Fruit fly (Drosophila melanogaster) whole organism, embryonic: ENCODE results near the gene Psn.

Experiments used
- Bteb2 ChIP-seq: fragments of 200-800 bp; sonication (Bioruptor generic); optimal IDR thresholded peaks from 2 replicates; lab custom pipeline; 2016; ENCODE audit warnings: missing biosample characterization, missing genetic modification characterization
- CG10543 ChIP-seq: fragments of 200-800 bp; sonication (Bioruptor generic); optimal IDR thresholded peaks from 3 replicates; lab custom pipeline; 2017; ENCODE audit warnings: missing biosample characterization, mild to moderate bottlenecking, missing genetic modification characterization, moderate library complexity
- CG12155 ChIP-seq: fragments of 200-800 bp; sonication (Bioruptor generic); optimal IDR thresholded peaks from 3 replicates; lab custom pipeline; 2016; ENCODE audit warnings: missing biosample characterization, missing genetic modification characterization
- CG12659 ChIP-seq: fragments of 200-800 bp; sonication (Bioruptor generic); optimal IDR thresholded peaks from 3 replicates; lab custom pipeline; 2017; ENCODE audit warnings: mild to moderate bottlenecking, missing biosample characterization, missing genetic modification reagents, missing genetic modification characterization
- CG12769 ChIP-seq: fragments of 200-800 bp; sonication (Bioruptor generic); optimal IDR thresholded peaks from 2 replicates; lab custom pipeline; 2019; ENCODE audit warnings: missing biosample characterization, mild to moderate bottlenecking, missing genetic modification characterization, moderate library complexity
- CG13287 ChIP-seq: fragments of 200-800 bp; sonication (Bioruptor generic); IDR thresholded peaks from 2 replicates; pipeline ENCODE4 v1.3.6; 2022; ENCODE audit warnings: missing biosample characterization, missing genetic modification characterization; ENCODE audit not compliant: partially characterized antibody
- CG14050 ChIP-seq: fragments of 200-800 bp; sonication (Bioruptor generic); IDR thresholded peaks from 3 replicates; pipeline ENCODE4 v1.3.6; 2022; ENCODE audit warnings: missing biosample characterization, missing genetic modification characterization
- CG1529 ChIP-seq: fragments of 200-800 bp; sonication (Bioruptor generic); optimal IDR thresholded peaks from 3 replicates; lab custom pipeline; 2018; ENCODE audit warnings: missing biosample characterization, missing genetic modification characterization
- CG16813 ChIP-seq: fragments of 200-800 bp; sonication (Bioruptor generic); IDR thresholded peaks from 3 replicates; pipeline ENCODE4 v1.3.6; 2022; ENCODE audit warnings: missing biosample characterization, missing genetic modification characterization; ENCODE audit not compliant: partially characterized antibody
- CG17186 ChIP-seq: fragments of 200-800 bp; sonication (Bioruptor generic); optimal IDR thresholded peaks from 3 replicates; lab custom pipeline; 2017; ENCODE audit warnings: missing biosample characterization, missing genetic modification reagents, missing genetic modification characterization
- CG2116 ChIP-seq: fragments of 200-800 bp; sonication (Bioruptor generic); optimal IDR thresholded peaks from 3 replicates; lab custom pipeline; 2018; ENCODE audit warnings: missing biosample characterization, mild to moderate bottlenecking, missing genetic modification characterization
- CG2120 ChIP-seq: fragments of 200-800 bp; sonication (Bioruptor generic); optimal IDR thresholded peaks from 3 replicates; lab custom pipeline; 2016; ENCODE audit warnings: missing biosample characterization, missing genetic modification characterization
- CG2202 ChIP-seq: fragments of 200-800 bp; sonication (Bioruptor generic); optimal IDR thresholded peaks from 2 replicates; lab custom pipeline; 2018; ENCODE audit warnings: missing biosample characterization, mild to moderate bottlenecking, missing genetic modification characterization
- CG2712 ChIP-seq: fragments of 200-800 bp; optimal IDR thresholded peaks from 3 replicates; lab custom pipeline; 2019; ENCODE audit warnings: missing biosample characterization, mild to moderate bottlenecking, missing genetic modification characterization, moderate library complexity
- CG34224 ChIP-seq: fragments of 200-800 bp; sonication (Bioruptor generic); IDR thresholded peaks from 3 replicates; pipeline ENCODE4 v1.3.6; 2022; ENCODE audit warnings: missing biosample characterization, missing genetic modification characterization; ENCODE audit not compliant: partially characterized antibody
- CG3995 ChIP-seq: fragments of 200-800 bp; sonication (Bioruptor generic); optimal IDR thresholded peaks from 3 replicates; lab custom pipeline; 2016; ENCODE audit warnings: missing biosample characterization, missing genetic modification characterization
- CG4360 ChIP-seq: fragments of 200-800 bp; sonication (Bioruptor generic); IDR thresholded peaks from 2 replicates; pipeline ENCODE4 v1.3.6; 2022; ENCODE audit warnings: missing biosample characterization, missing genetic modification characterization
- CG7556 ChIP-seq: fragments of 200-800 bp; sonication (Bioruptor generic); optimal IDR thresholded peaks from 2 replicates; lab custom pipeline; 2017; ENCODE audit warnings: missing biosample characterization, mild to moderate bottlenecking, missing genetic modification characterization
- CG8281 ChIP-seq: fragments of 200-800 bp; sonication (Bioruptor generic); optimal IDR thresholded peaks from 2 replicates; lab custom pipeline; 2018; ENCODE audit warnings: missing biosample characterization, mild to moderate bottlenecking, missing genetic modification characterization, moderate library complexity
- CG9797 ChIP-seq: fragments of 200-800 bp; sonication (Bioruptor generic); optimal IDR thresholded peaks from 3 replicates; lab custom pipeline; 2018; ENCODE audit warnings: missing biosample characterization, mild to moderate bottlenecking, missing genetic modification characterization
- CrebB ChIP-seq: fragments of 200-800 bp; sonication (Bioruptor generic); optimal IDR thresholded peaks from 3 replicates; lab custom pipeline; 2018; ENCODE audit warnings: missing biosample characterization, mild to moderate bottlenecking, missing genetic modification characterization
- E2f2 ChIP-seq: fragments of 200-800 bp; sonication (Bioruptor generic); IDR thresholded peaks from 2 replicates; pipeline ENCODE4 v1.3.6; 2022; ENCODE audit warnings: missing biosample characterization, missing genetic modification characterization
- Ets65A ChIP-seq: fragments of 200-800 bp; sonication (Bioruptor generic); peaks from one replicate; lab custom pipeline; 2016; ENCODE audit warnings: missing biosample characterization, missing genetic modification characterization
- HLH54F ChIP-seq: fragments of 200-800 bp; sonication (Bioruptor generic); optimal IDR thresholded peaks from 3 replicates; lab custom pipeline; 2016; ENCODE audit warnings: missing biosample characterization, missing genetic modification characterization
- HmgZ ChIP-seq: fragments of 200-800 bp; sonication (Bioruptor generic); optimal IDR thresholded peaks from 2 replicates; lab custom pipeline; 2018; ENCODE audit warnings: missing biosample characterization, mild to moderate bottlenecking, missing genetic modification characterization
- Hmr ChIP-seq: fragments of 200-800 bp; sonication (Bioruptor generic); optimal IDR thresholded peaks from 3 replicates; lab custom pipeline; 2017; ENCODE audit warnings: mild to moderate bottlenecking, missing biosample characterization, missing genetic modification reagents, missing genetic modification characterization
- Hsf ChIP-seq: fragments of 200-800 bp; sonication (Bioruptor generic); optimal IDR thresholded peaks from 3 replicates; lab custom pipeline; 2016; ENCODE audit warnings: missing biosample characterization, missing genetic modification characterization
- Lhr ChIP-seq: fragments of 200-800 bp; sonication (Bioruptor generic); optimal IDR thresholded peaks from 3 replicates; lab custom pipeline; 2017; ENCODE audit warnings: mild to moderate bottlenecking, missing biosample characterization, missing genetic modification reagents, missing genetic modification characterization
- NC2β ChIP-seq: fragments of 200-800 bp; sonication (Bioruptor generic); optimal IDR thresholded peaks from 2 replicates; lab custom pipeline; 2016; ENCODE audit warnings: missing biosample characterization, missing genetic modification characterization
- NfI ChIP-seq: fragments of 200-800 bp; sonication (Bioruptor generic); optimal IDR thresholded peaks from 3 replicates; lab custom pipeline; 2018; ENCODE audit warnings: missing biosample characterization, mild to moderate bottlenecking, missing genetic modification characterization, moderate library complexity
- Pdp1 ChIP-seq, 2 experiments: fragments of 200-800 bp; sonication (Bioruptor generic); optimal IDR thresholded peaks; 3 replicates each; lab custom pipeline; 2016; ENCODE audit warnings: missing biosample characterization in 2 of 2, missing genetic modification characterization in 2 of 2, mild to moderate bottlenecking in 1 of 2, moderate library complexity in 1 of 2
- Sin3A ChIP-seq: fragments of >200 bp; optimal IDR thresholded peaks from 2 replicates; lab custom pipeline; 2018
- YL-1 ChIP-seq: fragments of 200-800 bp; sonication (Bioruptor generic); optimal IDR thresholded peaks from 3 replicates; lab custom pipeline; 2017; ENCODE audit warnings: missing biosample characterization, mild to moderate bottlenecking, missing genetic modification characterization
- az2 ChIP-seq: fragments of 200-800 bp; sonication (Bioruptor generic); optimal IDR thresholded peaks from 3 replicates; lab custom pipeline; 2016; ENCODE audit warnings: missing biosample characterization, missing genetic modification characterization
- bbx ChIP-seq: fragments of 200-800 bp; sonication (Bioruptor generic); IDR thresholded peaks from 2 replicates; pipeline ENCODE4 v1.3.6; 2022; ENCODE audit warnings: missing biosample characterization, missing genetic modification characterization; ENCODE audit not compliant: partially characterized antibody
- corto ChIP-seq: fragments of 200-800 bp; sonication (Bioruptor generic); optimal IDR thresholded peaks from 2 replicates; lab custom pipeline; 2016; ENCODE audit warnings: missing biosample characterization, mild to moderate bottlenecking, missing genetic modification characterization, moderate library complexity
- dati ChIP-seq: fragments of 200-800 bp; sonication (Bioruptor generic); IDR thresholded peaks from 2 replicates; pipeline ENCODE4 v1.3.6; 2022; ENCODE audit warnings: missing biosample characterization, missing genetic modification characterization
- disco-r ChIP-seq: fragments of 200-800 bp; sonication (Bioruptor generic); optimal IDR thresholded peaks from 2 replicates; lab custom pipeline; 2016; ENCODE audit warnings: missing biosample characterization, missing genetic modification characterization
- dpn ChIP-seq, 2 experiments: fragments of 200-800 bp; sonication (Bioruptor generic); optimal IDR thresholded peaks; 3 replicates each; lab custom pipeline; 2016; ENCODE audit warnings: missing biosample characterization in 2 of 2, missing genetic modification characterization in 2 of 2
- gfzf ChIP-seq: fragments of 200-800 bp; sonication (Bioruptor generic); optimal IDR thresholded peaks from 2 replicates; lab custom pipeline; 2016; ENCODE audit warnings: missing biosample characterization, mild to moderate bottlenecking, missing genetic modification characterization, moderate library complexity
- hbn ChIP-seq: fragments of 200-800 bp; sonication (Bioruptor generic); IDR thresholded peaks from 2 replicates; pipeline ENCODE4 v1.3.6; 2022; ENCODE audit warnings: missing biosample characterization, missing genetic modification characterization; ENCODE audit not compliant: partially characterized antibody
- kay ChIP-seq: fragments of 200-800 bp; sonication (Bioruptor generic); optimal IDR thresholded peaks from 2 replicates; lab custom pipeline; 2016; ENCODE audit warnings: missing biosample characterization, missing genetic modification characterization
- lbe ChIP-seq: fragments of 200-800 bp; sonication (Bioruptor generic); optimal IDR thresholded peaks from 2 replicates; lab custom pipeline; 2016; ENCODE audit warnings: missing biosample characterization, mild to moderate bottlenecking, missing genetic modification characterization
- nmo ChIP-seq: fragments of 200-800 bp; sonication (Bioruptor generic); optimal IDR thresholded peaks from 2 replicates; lab custom pipeline; 2018; ENCODE audit warnings: missing biosample characterization, mild to moderate bottlenecking, missing genetic modification characterization, moderate library complexity
- odd ChIP-seq: fragments of 200-800 bp; sonication (Bioruptor generic); optimal IDR thresholded peaks from 2 replicates; lab custom pipeline; 2017; ENCODE audit warnings: missing biosample characterization, mild to moderate bottlenecking, missing genetic modification characterization
- otp ChIP-seq: fragments of 200-800 bp; sonication (Bioruptor generic); IDR thresholded peaks from 3 replicates; pipeline ENCODE4, ENCODE4 v1.3.6; 2022; ENCODE audit warnings: missing biosample characterization, missing genetic modification characterization
- sens ChIP-seq: fragments of 200-800 bp; sonication (Bioruptor generic); peaks from one replicate; lab custom pipeline; 2016; ENCODE audit warnings: missing biosample characterization, missing genetic modification characterization
- stwl ChIP-seq: fragments of 200-800 bp; sonication (Bioruptor generic); optimal IDR thresholded peaks from 3 replicates; lab custom pipeline; 2018; ENCODE audit warnings: missing biosample characterization, mild to moderate bottlenecking, missing genetic modification characterization, moderate library complexity
- vfl ChIP-seq: fragments of 200-800 bp; sonication (Bioruptor generic); optimal IDR thresholded peaks from 2 replicates; lab custom pipeline; 2016; ENCODE audit warnings: missing biosample characterization, missing genetic modification characterization
- vnd ChIP-seq: fragments of 200-800 bp; sonication (Bioruptor generic); IDR thresholded peaks from 3 replicates; pipeline ENCODE4 v1.3.6; 2022; ENCODE audit warnings: missing biosample characterization, missing genetic modification characterization; ENCODE audit not compliant: partially characterized antibody
- zfh2 ChIP-seq: fragments of 200-800 bp; sonication (Bioruptor generic); optimal IDR thresholded peaks from 2 replicates; lab custom pipeline; 2016; ENCODE audit warnings: missing biosample characterization, missing genetic modification characterization

Gene Psn

DNA sequence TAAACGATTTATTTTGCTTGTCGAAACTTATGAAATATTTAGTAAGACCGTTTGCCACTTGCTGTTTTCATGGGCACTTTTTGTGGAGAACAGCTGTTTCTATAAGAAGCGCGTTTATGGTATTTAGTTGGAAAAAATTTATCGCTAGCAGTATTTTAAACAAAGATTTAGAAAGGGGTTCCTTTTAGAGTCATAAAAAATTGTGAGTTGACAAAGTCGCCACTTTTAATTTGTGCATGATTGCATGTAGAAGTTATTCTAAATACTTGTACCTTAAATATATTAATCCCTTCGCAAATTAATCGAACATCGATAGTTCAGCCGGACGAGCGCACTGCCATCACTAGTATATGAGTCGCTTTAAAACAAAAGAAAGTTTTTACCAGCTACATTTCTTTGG is at the start of gene Psn, which contains the start of gene Las (continued):
- TF ChIP-seq CrebB (tag; lab: Kevin White, UChicago), result no peak
- TF ChIP-seq CG1529 (GFP tag; lab: Kevin White, UChicago), result no peak
- TF ChIP-seq CG7556 (GFP tag; lab: Kevin White, UChicago), result no peak
- TF ChIP-seq vfl (GFP tag; lab: Kevin White, UChicago), result no peak
- TF ChIP-seq Sin3A (lab: Kevin White, UChicago), result peak; percentile 73
- peak; percentile 25 for TF ChIP-seq NC2β (GFP tag; lab: Kevin White, UChicago)
- peak; percentile 10 for TF ChIP-seq HmgZ
- TF ChIP-seq CG12769 (tag; lab: Kevin White, UChicago), result no peak
- peak; percentile 80 for TF ChIP-seq YL-1 (GFP tag; lab: Kevin White, UChicago)
- TF ChIP-seq Hsf (GFP tag; lab: Kevin White, UChicago), result peak; percentile 18
- peak; percentile 9 for TF ChIP-seq Lhr (GFP tag; lab: Kevin White, UChicago)
- TF ChIP-seq otp (GFP tag; lab: Robert Waterston, UW), result no peak
- TF ChIP-seq kay (GFP tag; lab: Kevin White, UChicago), result peak; percentile 29
- peak; percentile 58; the same call in 1 of the 2 replicates for TF ChIP-seq hbn (GFP tag; lab: Robert Waterston, UW)
- TF ChIP-seq bbx (GFP tag; lab: Robert Waterston, UW), result 0 out of 2 replicates have a peak, but pooled peaks have one; percentile 16
- TF ChIP-seq dati (GFP tag; lab: Robert Waterston, UW), result no peak
- TF ChIP-seq E2f2 (GFP tag; lab: Robert Waterston, UW), result peak; percentile 73
- TF ChIP-seq CG14050 (GFP tag; lab: Robert Waterston, UW), result no peak
- peak; percentile 62 for TF ChIP-seq CG34224 (GFP tag; lab: Robert Waterston, UW)
- TF ChIP-seq lbe (GFP tag; lab: Kevin White, UChicago), result peak; percentile 61
- TF ChIP-seq corto (GFP tag; lab: Kevin White, UChicago), result no peak
- peak; percentile 48 for TF ChIP-seq nmo (GFP tag; lab: Kevin White, UChicago)
- peak; percentile 52 for TF ChIP-seq CG2120 (GFP tag; lab: Kevin White, UChicago)
- TF ChIP-seq CG10543 (GFP tag; lab: Kevin White, UChicago), result no peak
- peak; percentile 16 for TF ChIP-seq CG12155 (GFP tag; lab: Kevin White, UChicago)
- TF ChIP-seq CG2202, result no peak
- TF ChIP-seq Pdp1 (GFP tag; optimal IDR thresholded peaks at IDR 0.05; lab: Kevin White, UChicago), result peak; percentile 28 to 76
- peak; percentile 69 for TF ChIP-seq CG2116 (GFP tag; lab: Kevin White, UChicago)
- TF ChIP-seq dpn (GFP tag; optimal IDR thresholded peaks at IDR 0.05; lab: Kevin White, UChicago), result peak in 1 of 2 experiments; percentile 19
- no peak for TF ChIP-seq odd (GFP tag; lab: Kevin White, UChicago)
- peak; percentile 64 for TF ChIP-seq Ets65A (GFP tag; lab: Kevin White, UChicago)
- TF ChIP-seq Bteb2 (GFP tag; lab: Kevin White, UChicago), result peak; percentile 34
- TF ChIP-seq CG4360, result no peak
- peak; percentile 49 for TF ChIP-seq CG2712
- peak; percentile 66 for TF ChIP-seq stwl (tag; lab: Kevin White, UChicago)
- TF ChIP-seq sens, result peak; percentile 88
- TF ChIP-seq CG17186, result peak; percentile 62
- TF ChIP-seq CG9797, result peak; percentile 65
- no peak for TF ChIP-seq CG8281 (tag; lab: Kevin White, UChicago)
- TF ChIP-seq CG16813 (GFP tag; lab: Robert Waterston, UW), result peak; percentile 59; the same call in 2 of the 3 replicates
- TF ChIP-seq disco-r, result no peak
- peak; percentile 84 for TF ChIP-seq gfzf (GFP tag; lab: Kevin White, UChicago)
- no peak for TF ChIP-seq HLH54F (GFP tag; lab: Kevin White, UChicago)
- TF ChIP-seq vnd, result peak; percentile 55; the same call in 1 of the 3 replicates
- no peak for TF ChIP-seq az2
- TF ChIP-seq CG13287 (GFP tag; lab: Robert Waterston, UW), result peak; percentile 82
- TF ChIP-seq zfh2, result peak; percentile 27
- no peak for TF ChIP-seq CG3995 (GFP tag; lab: Kevin White, UChicago)
- TF ChIP-seq CG12659, result peak; percentile 56
- no peak for TF ChIP-seq NfI
- no peak for TF ChIP-seq Hmr
